Worm (Caenorhabditis elegans) whole organism, L2 larva: Measurements from ENCODE around the gene zhit-1.

Source experiments
- C34F6.9 ChIP-seq: fragments of 150-350 bp; optimal IDR thresholded peaks from 2 replicates; lab custom pipeline; 2014; ENCODE audit warnings: missing biosample characterization, missing genetic modification characterization
- R02D3.7 ChIP-seq: fragments of 150-350 bp; optimal IDR thresholded peaks from 2 replicates; lab custom pipeline; 2014; ENCODE audit warnings: missing biosample characterization, missing genetic modification characterization
- Y55F3AM.14 ChIP-seq: fragments of 200-800 bp; sonication (Bioruptor generic); optimal IDR thresholded peaks from 2 replicates; lab custom pipeline; 2018; ENCODE audit warnings: mild to moderate bottlenecking, missing genetic modification characterization, missing compliant biosample characterization
- ZK546.5 ChIP-seq: sonication (generic microtip); optimal IDR thresholded peaks from 2 replicates; lab custom pipeline; 2017; ENCODE audit warnings: missing biosample characterization, missing genetic modification characterization
- alr-1 ChIP-seq: fragments of 150-350 bp; optimal IDR thresholded peaks from 2 replicates; lab custom pipeline; 2014; ENCODE audit warnings: missing biosample characterization, missing genetic modification characterization
- aly-2 ChIP-seq: fragments of 150-350 bp; optimal IDR thresholded peaks from 2 replicates; lab custom pipeline; 2014; ENCODE audit warnings: missing biosample characterization, missing genetic modification characterization
- ama-1 ChIP-seq: fragments of 150-350 bp; optimal IDR thresholded peaks from 2 replicates; lab custom pipeline; 2018; ENCODE audit warnings: inconsistent platforms
- blmp-1 ChIP-seq: sonication (generic microtip); optimal IDR thresholded peaks from 2 replicates; lab custom pipeline; 2017; ENCODE audit warnings: missing genetic modification characterization, mild to moderate bottlenecking, missing compliant biosample characterization, antibody characterized with exemption, moderate library complexity; ENCODE audit not compliant: insufficient read depth
- ceh-16 ChIP-seq: fragments of 150-350 bp; optimal IDR thresholded peaks from 2 replicates; lab custom pipeline; 2014; ENCODE audit warnings: missing biosample characterization, missing genetic modification characterization
- ceh-82 ChIP-seq: fragments of 150-350 bp; optimal IDR thresholded peaks from 2 replicates; lab custom pipeline; 2014; ENCODE audit warnings: missing biosample characterization, missing genetic modification characterization
- crh-2 ChIP-seq: sonication (generic microtip); optimal IDR thresholded peaks from 2 replicates; lab custom pipeline; 2017; ENCODE audit warnings: missing biosample characterization, missing genetic modification characterization
- dmd-4 ChIP-seq: sonication (generic microtip); optimal IDR thresholded peaks from 2 replicates; lab custom pipeline; 2017; ENCODE audit warnings: missing biosample characterization, missing genetic modification characterization
- fos-1 ChIP-seq: fragments of 150-350 bp; optimal IDR thresholded peaks from 2 replicates; lab custom pipeline; 2014; ENCODE audit warnings: missing biosample characterization, missing genetic modification characterization
- gmeb-1 ChIP-seq: fragments of 150-350 bp; optimal IDR thresholded peaks from 2 replicates; lab custom pipeline; 2014; ENCODE audit warnings: missing biosample characterization, missing genetic modification characterization
- lin-11 ChIP-seq: fragments of 150-350 bp; sonication (generic microtip); optimal IDR thresholded peaks from 2 replicates; lab custom pipeline; 2014; ENCODE audit warnings: missing biosample characterization, missing genetic modification characterization, inconsistent platforms, mixed read lengths
- lin-13 ChIP-seq: fragments of 150-350 bp; optimal IDR thresholded peaks from 2 replicates; lab custom pipeline; 2014; ENCODE audit warnings: missing biosample characterization, missing genetic modification reagents, missing genetic modification characterization
- lin-39 ChIP-seq: fragments of 150-350 bp; optimal IDR thresholded peaks from 2 replicates; lab custom pipeline; 2014; ENCODE audit warnings: missing biosample characterization, missing genetic modification reagents, missing genetic modification characterization
- lsy-2 ChIP-seq, 2 experiments: fragments of 150-350 bp in 1 of 2; sonication (generic microtip) in 1 of 2; optimal IDR thresholded peaks; 2 replicates each; lab custom pipeline; 2014 to 2017; ENCODE audit warnings: missing biosample characterization in 2 of 2, missing genetic modification characterization in 2 of 2
- mbf-1 ChIP-seq: sonication (generic microtip); optimal IDR thresholded peaks from 2 replicates; lab custom pipeline; 2017; ENCODE audit warnings: missing biosample characterization, missing genetic modification characterization
- mdl-1 ChIP-seq, 2 experiments: fragments of 150-350 bp in 1 of 2; sonication (generic microtip) in 1 of 2; optimal IDR thresholded peaks; 2 replicates each; lab custom pipeline; 2017; ENCODE audit warnings: missing biosample characterization in 2 of 2, missing genetic modification characterization in 2 of 2
- nhr-10 ChIP-seq: sonication (generic microtip); optimal IDR thresholded peaks from 2 replicates; lab custom pipeline; 2017; ENCODE audit warnings: missing biosample characterization, missing genetic modification characterization
- nhr-11 ChIP-seq: fragments of 150-350 bp; optimal IDR thresholded peaks from 2 replicates; lab custom pipeline; 2014; ENCODE audit warnings: missing biosample characterization, missing genetic modification characterization
- nhr-12 ChIP-seq: fragments of 150-350 bp; optimal IDR thresholded peaks from 2 replicates; lab custom pipeline; 2014; ENCODE audit warnings: missing biosample characterization, missing genetic modification characterization
- nhr-129 ChIP-seq: fragments of 150-350 bp; optimal IDR thresholded peaks from 2 replicates; lab custom pipeline; 2014; ENCODE audit warnings: missing biosample characterization, missing genetic modification characterization
- nhr-21 ChIP-seq: fragments of 150-350 bp; optimal IDR thresholded peaks from 2 replicates; lab custom pipeline; 2014; ENCODE audit warnings: missing biosample characterization, missing genetic modification characterization
- nhr-23 ChIP-seq: fragments of 150-350 bp; optimal IDR thresholded peaks from 2 replicates; lab custom pipeline; 2014; ENCODE audit warnings: missing biosample characterization, missing genetic modification reagents, missing genetic modification characterization
- nhr-237 ChIP-seq: fragments of 150-350 bp; optimal IDR thresholded peaks from 2 replicates; lab custom pipeline; 2014; ENCODE audit warnings: missing biosample characterization, missing genetic modification characterization
- nhr-25 ChIP-seq: fragments of 150-350 bp; sonication (generic microtip); optimal IDR thresholded peaks from 3 replicates; lab custom pipeline; 2014; ENCODE audit warnings: missing biosample characterization, missing genetic modification characterization
- nhr-6 ChIP-seq: fragments of 150-350 bp; optimal IDR thresholded peaks from 2 replicates; lab custom pipeline; 2014; ENCODE audit warnings: missing biosample characterization, missing genetic modification characterization
- nhr-77 ChIP-seq: fragments of 150-350 bp; optimal IDR thresholded peaks from 2 replicates; lab custom pipeline; 2014; ENCODE audit warnings: missing biosample characterization, missing genetic modification characterization
- peb-1 ChIP-seq: fragments of 150-350 bp; optimal IDR thresholded peaks from 2 replicates; lab custom pipeline; 2014; ENCODE audit warnings: missing biosample characterization, missing genetic modification characterization
- sem-4 ChIP-seq: fragments of 150-350 bp; optimal IDR thresholded peaks from 2 replicates; lab custom pipeline; 2014; ENCODE audit warnings: missing biosample characterization, missing genetic modification reagents, missing genetic modification characterization
- skn-1 ChIP-seq: sonication (generic microtip); optimal IDR thresholded peaks from 2 replicates; lab custom pipeline; 2017; ENCODE audit warnings: missing biosample characterization, missing genetic modification characterization
- sma-3 ChIP-seq: sonication (generic microtip); optimal IDR thresholded peaks from 2 replicates; lab custom pipeline; 2016; ENCODE audit warnings: missing genetic modification reagents, missing genetic modification characterization, missing compliant biosample characterization
- sma-9 ChIP-seq, 2 experiments: fragments of 150-350 bp in 1 of 2; sonication (generic microtip) in 1 of 2; optimal IDR thresholded peaks; 2 replicates each; lab custom pipeline; 2014 to 2016; ENCODE audit warnings: missing genetic modification characterization in 2 of 2, mild to moderate bottlenecking in 1 of 2, missing biosample characterization in 1 of 2, missing compliant biosample characterization in 1 of 2, missing genetic modification reagents in 1 of 2, moderate library complexity in 1 of 2
- snpc-4 ChIP-seq: fragments of 150-350 bp; optimal IDR thresholded peaks from 2 replicates; lab custom pipeline; 2014; ENCODE audit warnings: missing biosample characterization, missing genetic modification characterization
- unc-39 ChIP-seq: fragments of 150-350 bp; optimal IDR thresholded peaks from 2 replicates; lab custom pipeline; 2014; ENCODE audit warnings: missing biosample characterization, missing genetic modification characterization
- unc-55 ChIP-seq: fragments of 150-350 bp; sonication (generic microtip); optimal IDR thresholded peaks from 3 replicates; lab custom pipeline; 2014; ENCODE audit warnings: missing biosample characterization, missing genetic modification reagents, missing genetic modification characterization
- unc-62 ChIP-seq: fragments of 150-350 bp; optimal IDR thresholded peaks from 2 replicates; lab custom pipeline; 2014; ENCODE audit warnings: missing biosample characterization, missing genetic modification reagents, missing genetic modification characterization
- ztf-11 ChIP-seq: sonication (generic microtip); optimal IDR thresholded peaks from 2 replicates; lab custom pipeline; 2017; ENCODE audit warnings: missing biosample characterization, missing genetic modification characterization
- ztf-4 ChIP-seq: fragments of 150-350 bp; optimal IDR thresholded peaks from 2 replicates; lab custom pipeline; 2014; ENCODE audit warnings: missing biosample characterization, missing genetic modification characterization

The zhit-1 gene

ce11 chrV:5596391-5597030 is at the start of gene zhit-1:
TSS of gene zhit-1 (minus strand) at chrV:5596551.
- TF ChIP-seq crh-2 (no peak), nhr-25 (no peak), dmd-4 (tag; lab: Kevin White, UChicago) (no peak), ceh-82 (tag; lab: Kevin White, UChicago) (no peak), nhr-10 (tag; lab: Kevin White, UChicago) (no peak), Y55F3AM.14 (no peak), nhr-237 (tag; lab: Kevin White, UChicago) (no peak), unc-55 (GFP tag; lab: Kevin White, UChicago) (peak; percentile 56), nhr-129 (peak; percentile 1), nhr-77 (tag; lab: Kevin White, UChicago) (no peak), mdl-1 (tag; optimal IDR thresholded peaks at IDR 0.05; lab: Kevin White, UChicago) (no peak), sma-9 (GFP tag; optimal IDR thresholded peaks at IDR 0.05; lab: Kevin White, UChicago) (no peak), sma-9 (tag; optimal IDR thresholded peaks at IDR 0.05; lab: Kevin White, UChicago) (no peak), nhr-12 (tag; lab: Kevin White, UChicago) (no peak), blmp-1 (tag; lab: Kevin White, UChicago) (no peak), ztf-11 (tag; lab: Kevin White, UChicago) (no peak), peb-1 (tag; lab: Kevin White, UChicago) (no peak), gmeb-1 (tag; lab: Kevin White, UChicago) (peak; percentile 93), skn-1 (tag; lab: Kevin White, UChicago) (no peak), ZK546.5 (tag; lab: Kevin White, UChicago) (no peak), ztf-4 (tag; lab: Kevin White, UChicago) (no peak), nhr-23 (tag; lab: Kevin White, UChicago) (no peak), lsy-2 (tag; optimal IDR thresholded peaks at IDR 0.05; lab: Kevin White, UChicago) (peak in 1 of 2 experiments; percentile 58), sma-3 (GFP tag; lab: Kevin White, UChicago) (no peak), ama-1 (no peak), fos-1 (tag; lab: Kevin White, UChicago) (no peak), lin-39 (tag; lab: Kevin White, UChicago) (no peak), lin-13 (peak; percentile 11), lin-11 (tag; lab: Kevin White, UChicago) (no peak), unc-39 (no peak), nhr-11 (tag; lab: Kevin White, UChicago) (no peak), C34F6.9 (tag; lab: Kevin White, UChicago) (peak; percentile 36), ceh-16 (tag; lab: Kevin White, UChicago) (no peak), snpc-4 (tag; lab: Kevin White, UChicago) (peak; percentile 61), mbf-1 (tag; lab: Kevin White, UChicago) (no peak), nhr-6 (tag; lab: Kevin White, UChicago) (no peak), nhr-21 (no peak)

DNA sequence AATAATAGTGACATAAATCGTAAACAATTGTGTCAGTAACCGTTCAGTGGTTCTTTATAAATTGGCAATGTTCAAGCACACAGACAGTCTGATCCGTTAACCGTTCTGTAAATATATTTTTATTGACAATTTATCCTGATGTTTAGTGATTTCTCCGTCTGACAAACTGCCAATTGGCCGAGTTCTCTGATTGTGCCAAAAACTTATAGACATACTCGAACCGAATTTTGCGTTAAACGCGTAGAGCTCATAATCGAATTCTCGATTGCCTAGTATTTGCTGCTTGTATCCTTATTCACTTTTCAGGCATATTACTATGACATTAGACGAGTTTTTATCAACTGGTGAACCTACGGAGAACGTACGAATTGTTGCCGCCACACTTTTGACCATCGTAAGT is 47.8 kb upstream of the zhit-1 start, which contains the start of gene srx-117:
Gene srx-117, plus strand, starts transcription at position 301 of the 400 bp plus-strand sequence.
- no peak for TF ChIP-seq nhr-237 (tag; lab: Kevin White, UChicago)
- TF ChIP-seq R02D3.7 (tag; lab: Kevin White, UChicago): no peak
- TF ChIP-seq nhr-10 (tag; lab: Kevin White, UChicago): no peak
- no peak for TF ChIP-seq sem-4 (tag; lab: Kevin White, UChicago)
- TF ChIP-seq mdl-1 (tag; optimal IDR thresholded peaks at IDR 0.05; lab: Kevin White, UChicago): no peak
- no peak for TF ChIP-seq lin-11 (tag; lab: Kevin White, UChicago)
- TF ChIP-seq nhr-21: no peak
- no peak for TF ChIP-seq unc-62 (GFP tag; lab: Kevin White, UChicago)
- no peak for TF ChIP-seq peb-1 (tag; lab: Kevin White, UChicago)
- no peak for TF ChIP-seq ztf-11 (tag; lab: Kevin White, UChicago)
- no peak for TF ChIP-seq aly-2
- TF ChIP-seq alr-1: no peak
- TF ChIP-seq lin-39 (tag; lab: Kevin White, UChicago): no peak
